Worm (Caenorhabditis elegans): ENCODE data around the gene atg-7.
"Not testable (repeated sequence)": the region's sequence is repeated elsewhere in the genome, so short reads cannot be mapped to it uniquely, and the experiment has no call there.

- not testable (repeated sequence) for TF ChIP-seq ces-1 (GFP tag; optimal IDR thresholded peaks at IDR 0.05); skn-1 (tag; optimal IDR thresholded peaks at IDR 0.05)
These were observed 10.0 kb downstream of the atg-7 start for ce11 chrIV:11070895-11071294.

All from whole organism, L4 larva.